Fruit fly (Drosophila melanogaster): ENCODE results near the gene CG2931.
A peak's percentile ranks its signal among the peaks of the same experiment; 100 is the strongest.

The CG2931 gene

DNA sequence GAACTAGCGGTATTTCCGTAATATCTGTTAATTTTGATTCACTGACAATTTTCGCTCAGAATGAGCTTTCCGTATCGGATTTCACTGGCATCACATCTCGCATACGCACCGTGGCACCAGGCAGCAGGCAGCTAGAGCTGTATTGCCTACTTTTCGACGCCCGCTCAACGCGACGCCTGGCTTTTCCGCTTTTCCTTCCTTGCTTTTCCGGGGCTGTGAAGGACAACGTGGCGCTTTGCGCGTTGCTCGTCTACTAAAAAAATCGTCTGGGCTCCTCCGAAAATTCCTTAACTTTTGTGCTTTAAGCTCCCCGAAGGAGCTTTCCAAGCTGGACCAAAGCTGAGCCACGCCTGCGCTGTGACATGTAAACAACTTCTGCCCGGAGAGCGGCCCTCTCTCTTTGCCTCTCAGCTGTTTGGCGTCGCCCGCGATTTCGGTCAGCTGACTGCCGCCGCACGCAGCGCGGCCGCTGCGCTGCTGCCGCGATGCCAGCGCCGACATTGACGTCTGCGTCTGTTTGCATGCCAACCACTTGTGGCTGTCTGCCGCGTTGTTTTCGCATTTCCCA lies 45.3 kb downstream of the CG2931 start, which contains the start of the genes CG43845 and Nmdar1:
Gene CG43845, minus strand, starts transcription at position 51 of the 568 bp plus-strand sequence.
Gene Nmdar1, minus strand, starts transcription at position 259 of the 568 bp plus-strand sequence.
- TF ChIP-seq CG4496 (GFP tag; IDR thresholded peaks at IDR 0.05) (peak; percentile 29; the same call in 1 of the 3 replicates), CG12605 (GFP tag; IDR thresholded peaks at IDR 0.05) (peak; percentile 95), rn (GFP tag; IDR thresholded peaks at IDR 0.05) (no peak)

DNA sequence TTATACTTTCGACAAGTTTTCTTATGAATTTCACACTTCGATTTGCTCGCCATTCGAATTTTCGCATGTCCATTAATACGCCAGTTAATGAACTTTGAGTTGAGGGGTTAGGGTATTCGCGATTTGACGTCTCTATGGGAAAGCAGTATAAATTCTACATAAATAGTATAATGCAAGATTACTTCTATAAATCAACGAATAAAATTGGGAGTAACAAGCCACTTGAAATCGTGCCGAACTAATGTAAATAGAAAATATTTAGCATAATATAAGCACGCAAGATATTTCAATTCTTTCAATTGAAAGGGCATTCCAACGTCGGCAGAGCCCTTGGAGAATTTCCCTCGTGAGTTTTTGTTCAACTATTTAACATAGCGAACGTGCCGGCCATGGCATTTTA lies 47.8 kb downstream of the CG2931 start:
- TF ChIP-seq CG4496 (GFP tag; IDR thresholded peaks at IDR 0.05) (0 out of 3 replicates have a peak, but pooled peaks have one; percentile 20), Pif1B (GFP tag; optimal IDR thresholded peaks at IDR 0.05) (no peak)

- TF ChIP-seq EcR (GFP tag; optimal IDR thresholded peaks at IDR 0.05), result no peak
- peak; percentile 51 for TF ChIP-seq CG13204 (GFP tag; optimal IDR thresholded peaks at IDR 0.05)
Measured at dm6 chr3R:5519789-5520188, 48.6 kb downstream of the CG2931 start.

DNA sequence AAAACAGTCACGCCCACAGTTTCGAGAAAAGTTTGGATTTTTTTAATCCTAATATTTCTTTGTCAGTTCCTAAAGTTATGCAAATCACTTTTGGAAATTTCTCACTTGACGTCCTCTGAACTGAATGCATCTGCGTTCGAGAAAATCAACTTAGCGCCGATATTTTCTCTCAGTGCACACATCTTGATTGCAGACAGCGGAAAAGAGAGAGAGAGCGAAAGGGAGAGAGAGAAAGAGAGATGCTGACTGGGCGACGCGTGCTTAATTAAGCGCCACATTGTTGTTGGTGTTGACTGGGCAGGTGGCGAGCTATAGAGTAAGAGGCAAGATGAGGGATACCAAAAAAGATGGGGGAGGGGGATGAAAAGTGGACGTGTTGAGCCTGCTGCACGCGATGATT lies 49.8 kb downstream of the CG2931 start:
- TF ChIP-seq CG12605 (GFP tag; IDR thresholded peaks at IDR 0.05), result no peak
- peak; percentile 57; the same call in 1 of the 2 replicates for TF ChIP-seq CG32121 (GFP tag; IDR thresholded peaks at IDR 0.05)
- peak; percentile 73 for TF ChIP-seq Pif1A (GFP tag; optimal IDR thresholded peaks at IDR 0.05)
- peak; percentile 72 for TF ChIP-seq Ets98B (GFP tag; IDR thresholded peaks at IDR 0.05)
- peak; percentile 61 for TF ChIP-seq Pif1B (GFP tag; optimal IDR thresholded peaks at IDR 0.05)
- TF ChIP-seq CG13204 (GFP tag; optimal IDR thresholded peaks at IDR 0.05), result peak; percentile 47
- TF ChIP-seq fd96Ca (GFP tag; IDR thresholded peaks at IDR 0.05), result peak; percentile 71; the same call in 2 of the 3 replicates
- peak; percentile 34 for TF ChIP-seq CG34367 (tag; optimal IDR thresholded peaks at IDR 0.05)
- peak; percentile 74 for TF ChIP-seq CG14655 (GFP tag; optimal IDR thresholded peaks at IDR 0.05)
- no peak for TF ChIP-seq CG10348 (GFP tag; IDR thresholded peaks at IDR 0.05)
- TF ChIP-seq D1 (tag; optimal IDR thresholded peaks at IDR 0.05), result peak; percentile 1
- peak; percentile 61 for TF ChIP-seq CG8301 (tag; optimal IDR thresholded peaks at IDR 0.05)
- peak; percentile 75 for TF ChIP-seq Snoo (tag; optimal IDR thresholded peaks at IDR 0.05)
- peak; percentile 65 for TF ChIP-seq CG8159 (tag; optimal IDR thresholded peaks at IDR 0.05)
- peak; percentile 58 for TF ChIP-seq CG9948 (tag; optimal IDR thresholded peaks at IDR 0.05)
- TF ChIP-seq CG17806 (tag; optimal IDR thresholded peaks at IDR 0.05), result peak; percentile 60
- TF ChIP-seq CG4496 (GFP tag; IDR thresholded peaks at IDR 0.05), result peak; percentile 64; the same call in 1 of the 3 replicates
- peak; percentile 10 for TF ChIP-seq gl (tag; optimal IDR thresholded peaks at IDR 0.05)
- TF ChIP-seq rn (GFP tag; IDR thresholded peaks at IDR 0.05), result no peak
- TF ChIP-seq EcR (GFP tag; optimal IDR thresholded peaks at IDR 0.05), result no peak
- peak; percentile 52 for TF ChIP-seq CG15710 (tag; optimal IDR thresholded peaks at IDR 0.05)

DNA sequence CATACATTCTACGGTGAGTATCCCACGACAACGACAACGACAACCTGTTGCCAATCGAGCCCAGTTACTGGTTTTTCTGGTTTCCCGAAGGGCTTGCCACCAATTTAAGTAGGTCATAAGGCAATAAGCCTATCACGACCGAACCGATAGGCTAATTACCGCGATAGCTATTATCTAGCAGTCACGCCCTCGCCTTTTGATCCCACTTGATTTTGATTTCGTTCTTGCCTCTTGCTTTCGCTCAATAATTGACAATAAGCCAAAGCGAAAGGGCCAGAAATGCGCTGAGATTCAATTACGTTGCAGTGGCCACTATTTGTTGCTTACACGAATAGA lies 50.6 kb downstream of the CG2931 start:
- TF ChIP-seq EcR (GFP tag; optimal IDR thresholded peaks at IDR 0.05) (peak; percentile 76), CG13204 (GFP tag; optimal IDR thresholded peaks at IDR 0.05) (no peak), CG8159 (tag; optimal IDR thresholded peaks at IDR 0.05) (no peak)
